Fruit fly (Drosophila melanogaster) Kc167 (cell line): ENCODE data around the gene CG4991.

Experiments
- Myc ChIP-seq: fragments of >200 bp; optimal IDR thresholded peaks from 2 replicates; lab custom pipeline; 2017; ENCODE audit warnings: missing external identifiers
- Sin3A ChIP-seq: fragments of >200 bp; optimal IDR thresholded peaks from 2 replicates; lab custom pipeline; 2018; ENCODE audit warnings: missing external identifiers
- h ChIP-seq: fragments of >200 bp; optimal IDR thresholded peaks from 3 replicates; lab custom pipeline; 2018; ENCODE audit warnings: missing external identifiers
- insv ChIP-seq: fragments of >200 bp; optimal IDR thresholded peaks from 3 replicates; lab custom pipeline; 2018; ENCODE audit warnings: missing external identifiers
- psq ChIP-seq: fragments of >200 bp; optimal IDR thresholded peaks from 2 replicates; lab custom pipeline; 2017; ENCODE audit warnings: missing external identifiers

- TF ChIP-seq Myc (lab: Kevin White, UChicago) = no peak
- TF ChIP-seq h = no peak
- no peak for TF ChIP-seq Sin3A (lab: Kevin White, UChicago)
- TF ChIP-seq psq (lab: Kevin White, UChicago) = no peak
- no peak for TF ChIP-seq insv
These were observed 16.3 kb downstream of the CG4991 start for dm6 chrX:17108000-17108399.
